Worm (Caenorhabditis elegans) whole organism, L1 larva: Measurements from ENCODE around the gene F41E6.7.

Source experiments
- blmp-1 ChIP-seq: fragments of 150-350 bp; optimal IDR thresholded peaks from 2 replicates; lab custom pipeline; 2014; ENCODE audit warnings: missing biosample characterization, missing genetic modification characterization
- snpc-4 ChIP-seq: fragments of 150-350 bp; optimal IDR thresholded peaks from 2 replicates; lab custom pipeline; 2014; ENCODE audit warnings: missing biosample characterization, missing genetic modification characterization
- sptf-1 ChIP-seq: fragments of 150-350 bp; optimal IDR thresholded peaks from 2 replicates; lab custom pipeline; 2014; ENCODE audit warnings: missing biosample characterization, missing genetic modification characterization

ce11 chrV:8648251-8648650 lies 49.2 kb upstream of the F41E6.7 start:
- TF ChIP-seq sptf-1 (tag; lab: Kevin White, UChicago) (no peak), snpc-4 (no peak), blmp-1 (no peak)
